Worm (Caenorhabditis elegans): ENCODE results near the gene sre-39.

DNA sequence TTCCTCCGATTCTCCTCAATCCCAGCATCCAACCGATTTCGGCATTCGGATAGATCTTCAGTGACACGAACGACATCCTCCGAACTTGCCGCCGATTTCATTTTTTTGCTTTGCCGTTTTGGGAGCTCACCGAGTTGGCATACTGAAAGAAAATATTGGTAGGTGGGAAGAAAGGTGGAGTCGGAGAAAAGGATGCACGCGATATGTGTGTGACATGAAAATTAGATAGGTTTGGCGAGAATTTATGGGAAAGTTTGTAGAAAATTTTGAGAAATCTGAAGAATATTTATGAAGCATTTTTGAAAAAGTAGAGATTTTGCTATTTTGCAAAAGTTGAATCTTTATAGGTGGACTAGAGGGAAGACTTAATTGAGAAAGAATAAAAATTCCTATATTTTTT, 48.8 kb upstream of the sre-39 start, which contains the start of gene che-10:
- TF ChIP-seq nhr-28 (tag; optimal IDR thresholded peaks at IDR 0.05) = no peak
- no peak for TF ChIP-seq elt-1 (tag; optimal IDR thresholded peaks at IDR 0.05)

Data from whole organism, L3 larva.